Worm (Caenorhabditis elegans) whole organism, young adult: ENCODE data around the gene F42G4.7.
"Not testable (repeated sequence)": the region's sequence is repeated elsewhere in the genome, so short reads cannot be mapped to it uniquely, and the experiment has no call there.

Experiments
- B0019.2 ChIP-seq: fragments of 200-800 bp; sonication (Bioruptor generic); conservative IDR thresholded peaks from 2 replicates; pipeline ENCODE4 v1.3.6; 2022; ENCODE audit warnings: missing genetic modification reagents, missing genetic modification characterization, missing compliant biosample characterization
- F33H1.4 ChIP-seq: fragments of 200-800 bp; sonication (Bioruptor generic); IDR thresholded peaks from 2 replicates; pipeline ENCODE4 v1.3.6; 2022; ENCODE audit warnings: missing genetic modification reagents, missing genetic modification characterization, missing compliant biosample characterization
- F52B5.7 ChIP-seq: sonication (generic microtip); optimal IDR thresholded peaks from 2 replicates; lab custom pipeline; 2016; ENCODE audit warnings: mild to moderate bottlenecking, missing genetic modification characterization, missing compliant biosample characterization
- Y79H2A.3 ChIP-seq: fragments of 200-800 bp; sonication (Bioruptor generic); conservative IDR thresholded peaks from 2 replicates; pipeline ENCODE4 v1.3.6; 2022; ENCODE audit warnings: missing genetic modification reagents, missing genetic modification characterization, missing compliant biosample characterization
- aptf-2 ChIP-seq: fragments of 200-800 bp; sonication (Bioruptor generic); conservative IDR thresholded peaks from 2 replicates; pipeline ENCODE4 v1.3.6; 2022; ENCODE audit warnings: missing genetic modification reagents, missing genetic modification characterization, missing compliant biosample characterization
- mcd-1 ChIP-seq: fragments of 200-800 bp; sonication (Bioruptor generic); IDR thresholded peaks from 2 replicates; pipeline ENCODE4 v1.3.6; 2022; ENCODE audit warnings: missing genetic modification reagents, missing genetic modification characterization, missing compliant biosample characterization
- nfya-2 ChIP-seq: fragments of 200-800 bp; sonication (Bioruptor generic); IDR thresholded peaks from 2 replicates; pipeline ENCODE4 v1.3.6; 2022; ENCODE audit warnings: missing genetic modification reagents, missing genetic modification characterization, missing compliant biosample characterization
- nhr-27 ChIP-seq: fragments of 200-800 bp; sonication (Bioruptor generic); optimal IDR thresholded peaks from 2 replicates; lab custom pipeline; 2018; ENCODE audit warnings: mild to moderate bottlenecking, missing genetic modification characterization, moderate library complexity, missing compliant biosample characterization

DNA sequence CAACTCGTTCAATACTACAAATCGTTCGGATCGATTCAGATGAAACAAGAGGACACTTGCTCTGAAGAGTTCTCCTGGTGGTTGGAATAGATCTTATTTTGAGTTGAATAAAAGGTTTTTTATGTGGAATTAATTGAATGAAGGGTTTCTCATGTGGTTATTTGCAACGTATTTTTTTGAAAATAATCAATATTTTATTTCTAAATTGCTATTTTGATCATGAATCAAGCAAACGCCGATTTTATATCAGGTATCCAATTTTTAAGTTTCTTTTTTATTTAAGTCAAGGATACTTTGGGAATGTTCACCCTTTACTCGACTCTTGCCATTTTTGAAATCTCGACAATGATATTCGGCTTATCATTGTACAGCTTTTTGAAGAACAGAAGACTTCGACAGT is 33.5 kb upstream of the F42G4.7 start, which contains the start of gene Y81G3A.2:
- TF ChIP-seq mcd-1 (GFP tag; lab: Robert Waterston, UW); F52B5.7 (tag; lab: Kevin White, UChicago); F33H1.4 (GFP tag; lab: Robert Waterston, UW); nfya-2 (GFP tag; lab: Robert Waterston, UW); B0019.2 (GFP tag; lab: Robert Waterston, UW); aptf-2 (GFP tag; lab: Robert Waterston, UW); nhr-27; Y79H2A.3 (GFP tag; lab: Robert Waterston, UW): not testable (repeated sequence)
